Worm (Caenorhabditis elegans): ENCODE results near the gene C06B3.6.

DNA sequence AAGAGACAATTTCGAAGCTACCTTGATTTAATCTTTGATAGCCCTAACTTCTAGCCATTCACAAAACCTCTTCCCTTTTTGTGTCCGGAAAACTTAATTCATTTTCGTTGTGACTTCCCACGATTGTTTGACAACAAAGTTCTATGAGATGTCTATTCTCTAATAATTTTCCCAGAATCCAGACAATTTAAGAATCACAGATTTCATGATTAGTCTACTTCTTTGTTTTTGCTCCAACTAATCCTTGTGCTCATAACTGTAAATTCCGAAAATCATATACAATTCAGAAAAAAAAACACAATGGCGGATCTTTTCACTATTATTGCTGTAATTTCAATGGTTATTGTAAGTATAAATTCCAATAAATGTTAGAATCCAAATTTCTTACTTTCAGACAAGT lies 46.3 kb downstream of the C06B3.6 start, which contains the start of gene srx-137:
- no peak for TF ChIP-seq mab-5 (tag; optimal IDR thresholded peaks at IDR 0.05)
- TF ChIP-seq lin-13 (tag; optimal IDR thresholded peaks at IDR 0.05): no peak
- TF ChIP-seq unc-39 (tag; optimal IDR thresholded peaks at IDR 0.05): no peak
- no peak for TF ChIP-seq nhr-76 (tag; optimal IDR thresholded peaks at IDR 0.05)
- TF ChIP-seq ztf-11 (tag; optimal IDR thresholded peaks at IDR 0.05): no peak
- no peak for TF ChIP-seq nhr-12 (tag; optimal IDR thresholded peaks at IDR 0.05)
- TF ChIP-seq lsy-2 (tag; optimal IDR thresholded peaks at IDR 0.05): no peak
- TF ChIP-seq unc-62 (GFP tag; optimal IDR thresholded peaks at IDR 0.05): no peak
- no peak for TF ChIP-seq bed-3 (GFP tag; optimal IDR thresholded peaks at IDR 0.05)

Measured in whole organism, mixed stage, embryonic.